Worm (Caenorhabditis elegans) whole organism, L1 larva: ENCODE measurements around the gene wht-6.

ENCODE experiments used
- C34B4.2 ChIP-seq: sonication (generic microtip); optimal IDR thresholded peaks from 2 replicates; lab custom pipeline; 2017; ENCODE audit warnings: mild to moderate bottlenecking, missing genetic modification characterization, missing compliant biosample characterization
- F16B12.6 ChIP-seq: fragments of 150-350 bp; optimal IDR thresholded peaks from 2 replicates; lab custom pipeline; 2014; ENCODE audit warnings: missing biosample characterization, missing genetic modification characterization
- Y116A8C.19 ChIP-seq: sonication (generic microtip); optimal IDR thresholded peaks from 2 replicates; lab custom pipeline; 2016; ENCODE audit warnings: missing compliant biosample characterization, missing genetic modification characterization, borderline replicate concordance
- aly-2 ChIP-seq: fragments of 150-350 bp; optimal IDR thresholded peaks from 2 replicates; lab custom pipeline; 2014; ENCODE audit warnings: missing biosample characterization, missing genetic modification characterization
- ama-1 ChIP-seq: fragments of 150-350 bp; optimal IDR thresholded peaks from 2 replicates; lab custom pipeline; 2014
- blmp-1 ChIP-seq: fragments of 150-350 bp; optimal IDR thresholded peaks from 2 replicates; lab custom pipeline; 2014; ENCODE audit warnings: missing biosample characterization, missing genetic modification characterization
- ceh-82 ChIP-seq, 3 experiments: fragments of 150-350 bp in 1 of 3; sonication (generic microtip) in 2 of 3; optimal IDR thresholded peaks; 2 replicates each; lab custom pipeline; 2014 to 2017; ENCODE audit warnings: missing biosample characterization in 3 of 3, missing genetic modification characterization in 3 of 3
- ceh-88 ChIP-seq: fragments of 200-800 bp; sonication (Bioruptor generic); IDR thresholded peaks from 2 replicates; pipeline ENCODE4 v1.3.6; 2022; ENCODE audit warnings: missing genetic modification characterization, missing compliant biosample characterization
- ces-1 ChIP-seq: fragments of 150-350 bp; optimal IDR thresholded peaks from 2 replicates; lab custom pipeline; 2014; ENCODE audit warnings: missing biosample characterization, missing genetic modification reagents, missing genetic modification characterization
- dpl-1 ChIP-seq, 3 experiments: fragments of 150-350 bp in 2 of 3; sonication (generic microtip) in 1 of 3; optimal IDR thresholded peaks; 2 replicates each; lab custom pipeline; 2014 to 2017; ENCODE audit warnings: missing biosample characterization in 3 of 3, missing genetic modification characterization in 3 of 3, missing genetic modification reagents in 3 of 3
- efl-1 ChIP-seq, 4 experiments: fragments of 150-350 bp; optimal IDR thresholded peaks in 3 of 4; peaks in 1 of 4; 1 replicate in 1 of 4; 2 replicates in 3 of 4; lab custom pipeline; 2014; ENCODE audit warnings: missing biosample characterization in 2 of 4, missing genetic modification characterization in 2 of 4, missing genetic modification reagents in 2 of 4
- elt-2 ChIP-seq: sonication (generic microtip); optimal IDR thresholded peaks from 2 replicates; lab custom pipeline; 2016; ENCODE audit warnings: missing genetic modification characterization, mild to moderate bottlenecking, inconsistent platforms, missing compliant biosample characterization, missing genetic modification reagents
- elt-3 ChIP-seq, 6 experiments: fragments of 150-350 bp in 1 of 6; sonication (generic microtip); optimal IDR thresholded peaks; 2 replicates each; lab custom pipeline; 2017 to 2018; ENCODE audit warnings: missing biosample characterization in 6 of 6, missing genetic modification characterization in 6 of 6, inconsistent platforms in 1 of 6
- ets-5 ChIP-seq: fragments of 200-800 bp; sonication (Bioruptor generic); IDR thresholded peaks from 2 replicates; pipeline ENCODE4 v1.3.6; 2022; ENCODE audit warnings: missing genetic modification characterization, missing compliant biosample characterization
- grh-1 ChIP-seq: fragments of 200-800 bp; sonication (Bioruptor generic); IDR thresholded peaks from 2 replicates; pipeline ENCODE4 v1.3.6; 2022; ENCODE audit warnings: missing genetic modification reagents, missing genetic modification characterization, missing compliant biosample characterization
- lin-13 ChIP-seq: fragments of 150-350 bp; optimal IDR thresholded peaks from 2 replicates; lab custom pipeline; 2014; ENCODE audit warnings: missing biosample characterization, missing genetic modification reagents, missing genetic modification characterization
- lin-35 ChIP-seq, 2 experiments: fragments of 150-350 bp; optimal IDR thresholded peaks; 2 replicates each; lab custom pipeline; 2014; ENCODE audit warnings: missing biosample characterization in 2 of 2, missing genetic modification characterization in 2 of 2, missing genetic modification reagents in 2 of 2
- lir-3 ChIP-seq: sonication (generic microtip); optimal IDR thresholded peaks from 2 replicates; lab custom pipeline; 2016; ENCODE audit warnings: mild to moderate bottlenecking, missing genetic modification characterization, moderate library complexity, missing compliant biosample characterization; ENCODE audit not compliant: poor library complexity
- lsy-2 ChIP-seq, 2 experiments: fragments of 150-350 bp; optimal IDR thresholded peaks; 2 replicates each; lab custom pipeline; 2014; ENCODE audit warnings: missing biosample characterization in 2 of 2, missing genetic modification characterization in 2 of 2
- mef-2 ChIP-seq: fragments of 150-350 bp; optimal IDR thresholded peaks from 2 replicates; lab custom pipeline; 2014; ENCODE audit warnings: missing biosample characterization, missing genetic modification characterization
- nhr-19 ChIP-seq: fragments of 200-800 bp; sonication (Bioruptor generic); conservative IDR thresholded peaks from 2 replicates; pipeline ENCODE4 v1.3.6; 2022; ENCODE audit warnings: missing genetic modification characterization, missing compliant biosample characterization
- nhr-20 ChIP-seq: sonication (generic microtip); optimal IDR thresholded peaks from 2 replicates; lab custom pipeline; 2016; ENCODE audit warnings: mild to moderate bottlenecking, missing genetic modification characterization, missing compliant biosample characterization
- nhr-237 ChIP-seq: fragments of 150-350 bp; optimal IDR thresholded peaks from 2 replicates; lab custom pipeline; 2014; ENCODE audit warnings: missing biosample characterization, missing genetic modification characterization
- nhr-47 ChIP-seq: sonication (generic microtip); optimal IDR thresholded peaks from 2 replicates; lab custom pipeline; 2016; ENCODE audit warnings: mild to moderate bottlenecking, missing genetic modification characterization, moderate library complexity, missing compliant biosample characterization
- nhr-71 ChIP-seq: sonication (generic microtip); optimal IDR thresholded peaks from 2 replicates; lab custom pipeline; 2016; ENCODE audit warnings: mild to moderate bottlenecking, missing genetic modification characterization, moderate library complexity, missing compliant biosample characterization
- nhr-84 ChIP-seq: sonication (generic microtip); optimal IDR thresholded peaks from 2 replicates; lab custom pipeline; 2017; ENCODE audit warnings: missing biosample characterization, missing genetic modification characterization
- nhr-85 ChIP-seq: sonication (generic microtip); peaks from one replicate; lab custom pipeline; 2016; ENCODE audit warnings: missing genetic modification characterization, inconsistent platforms, missing compliant biosample characterization
- pax-3 ChIP-seq: fragments of 200-800 bp; sonication (Bioruptor generic); optimal IDR thresholded peaks from 2 replicates; lab custom pipeline; 2018; ENCODE audit warnings: mild to moderate bottlenecking, missing genetic modification characterization, moderate library complexity, missing compliant biosample characterization
- rnt-1 ChIP-seq: sonication (generic microtip); optimal IDR thresholded peaks from 2 replicates; lab custom pipeline; 2016; ENCODE audit warnings: mild to moderate bottlenecking, missing genetic modification characterization, moderate library complexity, missing compliant biosample characterization
- snu-23 ChIP-seq: sonication (generic microtip); optimal IDR thresholded peaks from 2 replicates; lab custom pipeline; 2016; ENCODE audit warnings: missing genetic modification characterization, missing compliant biosample characterization
- unc-130 ChIP-seq: fragments of 150-350 bp; optimal IDR thresholded peaks from 2 replicates; lab custom pipeline; 2017; ENCODE audit warnings: missing biosample characterization, missing genetic modification characterization, inconsistent platforms
- unc-62 ChIP-seq: fragments of 150-350 bp; optimal IDR thresholded peaks from 2 replicates; lab custom pipeline; 2014; ENCODE audit warnings: missing biosample characterization, missing genetic modification reagents, missing genetic modification characterization
- unc-86 ChIP-seq: sonication (generic microtip); optimal IDR thresholded peaks from 2 replicates; lab custom pipeline; 2016; ENCODE audit warnings: missing genetic modification characterization, missing compliant biosample characterization
- unc-98 ChIP-seq: fragments of 200-800 bp; sonication (Bioruptor generic); IDR thresholded peaks from 2 replicates; pipeline ENCODE4 v1.3.6; 2022; ENCODE audit warnings: missing genetic modification characterization, missing compliant biosample characterization
- vab-15 ChIP-seq: sonication (generic microtip); optimal IDR thresholded peaks from 2 replicates; lab custom pipeline; 2017; ENCODE audit warnings: missing genotype, mild to moderate bottlenecking, missing genetic modification characterization, missing compliant biosample characterization
- xbp-1 ChIP-seq: sonication (generic microtip); optimal IDR thresholded peaks from 2 replicates; lab custom pipeline; 2016; ENCODE audit warnings: missing genetic modification characterization, missing compliant biosample characterization
- ztf-4 ChIP-seq: fragments of 150-350 bp; optimal IDR thresholded peaks from 2 replicates; lab custom pipeline; 2014; ENCODE audit warnings: missing biosample characterization, missing genetic modification characterization

Gene wht-6

ce11 chrIII:6439854-6440253 is 31.7 kb upstream of the wht-6 start:
- no peak for TF ChIP-seq Y116A8C.19 (tag; lab: Kevin White, UChicago)
- no peak for TF ChIP-seq xbp-1 (tag; lab: Kevin White, UChicago)
- TF ChIP-seq ceh-88 (GFP tag; lab: Robert Waterston, UW): no peak
- TF ChIP-seq unc-62 (GFP tag; lab: Kevin White, UChicago): no peak
- TF ChIP-seq, all 84 proteins: peak for 0

ce11 chrIII:6442305-6443125 is 29.0 kb upstream of the wht-6 start, which contains the start of gene mel-32:
Gene mel-32 (minus strand): TSS chrIII:6443000.
- TF ChIP-seq ztf-4 (no peak), nhr-71 (tag; lab: Kevin White, UChicago) (peak; percentile 41), mef-2 (tag; lab: Kevin White, UChicago) (no peak), aly-2 (no peak), lir-3 (tag; lab: Kevin White, UChicago) (no peak), elt-3 (tag; optimal IDR thresholded peaks at IDR 0.05; lab: Kevin White, UChicago) (peak in 1 of 6 experiments; percentile 67), ama-1 (lab: Kevin White, UChicago) (no peak), ceh-82 (tag; optimal IDR thresholded peaks at IDR 0.05; lab: Kevin White, UChicago) (peak in 1 of 3 experiments; percentile 15), efl-1 (optimal IDR thresholded peaks at IDR 0.05; lab: Kevin White, UChicago) (peak; percentile 81 to 84), efl-1 (GFP tag; optimal IDR thresholded peaks at IDR 0.05 in 1 of 2; lab: Kevin White, UChicago) (peak; percentile 84 to 98), nhr-85 (tag; lab: Kevin White, UChicago) (peak; percentile 12), ets-5 (GFP tag; lab: Robert Waterston, UW) (no peak), lsy-2 (tag; optimal IDR thresholded peaks at IDR 0.05; lab: Kevin White, UChicago) (peak in 1 of 2 experiments; percentile 55), unc-86 (tag; lab: Kevin White, UChicago) (no peak), lin-35 (GFP tag; optimal IDR thresholded peaks at IDR 0.05; lab: Kevin White, UChicago) (peak; percentile 65 to 76), dpl-1 (GFP tag; optimal IDR thresholded peaks at IDR 0.05; lab: Kevin White, UChicago) (peak; percentile 71 to 83 (median 75)), nhr-237 (tag; lab: Kevin White, UChicago) (no peak), ces-1 (GFP tag; lab: Kevin White, UChicago) (no peak), unc-130 (tag; lab: Kevin White, UChicago) (no peak), unc-98 (GFP tag; lab: Robert Waterston, UW) (no peak), grh-1 (GFP tag; lab: Robert Waterston, UW) (no peak), nhr-20 (peak; percentile 36), F16B12.6 (tag; lab: Kevin White, UChicago) (peak; percentile 76), snu-23 (GFP tag; lab: Kevin White, UChicago) (peak; percentile 26), lin-13 (peak; percentile 1), rnt-1 (tag; lab: Kevin White, UChicago) (peak; percentile 37), unc-62 (GFP tag; lab: Kevin White, UChicago) (no peak), C34B4.2 (tag; lab: Kevin White, UChicago) (no peak), elt-2 (tag; lab: Kevin White, UChicago) (peak; percentile 51), blmp-1 (tag; lab: Kevin White, UChicago) (peak; percentile 84), vab-15 (tag; lab: Kevin White, UChicago) (no peak), nhr-47 (peak; percentile 20), pax-3 (tag; lab: Kevin White, UChicago) (no peak), nhr-84 (tag; lab: Kevin White, UChicago) (no peak), ceh-88 (GFP tag; lab: Robert Waterston, UW) (no peak), Y116A8C.19 (tag; lab: Kevin White, UChicago) (no peak), nhr-19 (GFP tag; lab: Robert Waterston, UW) (peak; percentile 38)
